Worm (Caenorhabditis elegans) whole organism, L1 larva: ENCODE results near the gene gid-7.

Experiments used
- C16A3.4 ChIP-seq: fragments of 150-350 bp; optimal IDR thresholded peaks from 2 replicates; lab custom pipeline; 2014; ENCODE audit warnings: missing biosample characterization, missing genetic modification characterization
- C34B4.2 ChIP-seq: sonication (generic microtip); optimal IDR thresholded peaks from 2 replicates; lab custom pipeline; 2017; ENCODE audit warnings: mild to moderate bottlenecking, missing genetic modification characterization, missing compliant biosample characterization
- ama-1 ChIP-seq: fragments of 150-350 bp; optimal IDR thresholded peaks from 2 replicates; lab custom pipeline; 2014
- blmp-1 ChIP-seq: fragments of 150-350 bp; optimal IDR thresholded peaks from 2 replicates; lab custom pipeline; 2014; ENCODE audit warnings: missing biosample characterization, missing genetic modification characterization
- ceh-8 ChIP-seq: fragments of 200-800 bp; sonication (Bioruptor generic); optimal IDR thresholded peaks from 2 replicates; lab custom pipeline; 2018; ENCODE audit warnings: mild to moderate bottlenecking, missing genetic modification characterization, moderate library complexity, missing compliant biosample characterization
- ceh-82 ChIP-seq, 3 experiments: fragments of 150-350 bp in 1 of 3; sonication (generic microtip) in 2 of 3; optimal IDR thresholded peaks; 2 replicates each; lab custom pipeline; 2014 to 2017; ENCODE audit warnings: missing biosample characterization in 3 of 3, missing genetic modification characterization in 3 of 3
- ces-1 ChIP-seq: fragments of 150-350 bp; optimal IDR thresholded peaks from 2 replicates; lab custom pipeline; 2014; ENCODE audit warnings: missing biosample characterization, missing genetic modification reagents, missing genetic modification characterization
- dpl-1 ChIP-seq, 3 experiments: fragments of 150-350 bp in 2 of 3; sonication (generic microtip) in 1 of 3; optimal IDR thresholded peaks; 2 replicates each; lab custom pipeline; 2014 to 2017; ENCODE audit warnings: missing biosample characterization in 3 of 3, missing genetic modification characterization in 3 of 3, missing genetic modification reagents in 3 of 3
- efl-1 ChIP-seq, 4 experiments: fragments of 150-350 bp; optimal IDR thresholded peaks in 3 of 4; peaks in 1 of 4; 1 replicate in 1 of 4; 2 replicates in 3 of 4; lab custom pipeline; 2014; ENCODE audit warnings: missing biosample characterization in 2 of 4, missing genetic modification characterization in 2 of 4, missing genetic modification reagents in 2 of 4
- elt-3 ChIP-seq, 6 experiments: fragments of 150-350 bp in 1 of 6; sonication (generic microtip); optimal IDR thresholded peaks; 2 replicates each; lab custom pipeline; 2017 to 2018; ENCODE audit warnings: missing biosample characterization in 6 of 6, missing genetic modification characterization in 6 of 6, inconsistent platforms in 1 of 6
- fkh-10 ChIP-seq: sonication (generic microtip); optimal IDR thresholded peaks from 2 replicates; lab custom pipeline; 2017; ENCODE audit warnings: missing biosample characterization, missing genetic modification reagents, missing genetic modification characterization
- fkh-8 ChIP-seq: sonication (generic microtip); optimal IDR thresholded peaks from 2 replicates; lab custom pipeline; 2016; ENCODE audit warnings: mild to moderate bottlenecking, missing genetic modification characterization, missing compliant biosample characterization
- hpl-2 ChIP-seq: fragments of 150-350 bp; optimal IDR thresholded peaks from 2 replicates; lab custom pipeline; 2014; ENCODE audit warnings: missing biosample characterization, missing genetic modification reagents, missing genetic modification characterization
- irx-1 ChIP-seq: sonication (generic microtip); optimal IDR thresholded peaks from 2 replicates; lab custom pipeline; 2016; ENCODE audit warnings: missing genetic modification characterization, missing compliant biosample characterization
- isw-1 ChIP-seq: fragments of 200-800 bp; sonication (Bioruptor generic); IDR thresholded peaks from 2 replicates; pipeline ENCODE4 v1.3.6; 2022; ENCODE audit warnings: missing genetic modification characterization, missing compliant biosample characterization
- jun-1 ChIP-seq: fragments of 150-350 bp; optimal IDR thresholded peaks from 2 replicates; lab custom pipeline; 2014; ENCODE audit warnings: missing biosample characterization, missing genetic modification reagents, missing genetic modification characterization
- lin-13 ChIP-seq: fragments of 150-350 bp; optimal IDR thresholded peaks from 2 replicates; lab custom pipeline; 2014; ENCODE audit warnings: missing biosample characterization, missing genetic modification reagents, missing genetic modification characterization
- lin-14 ChIP-seq: fragments of 200-800 bp; sonication (Bioruptor generic); optimal IDR thresholded peaks from 2 replicates; lab custom pipeline; 2018; ENCODE audit warnings: mild to moderate bottlenecking, missing genetic modification characterization, moderate library complexity, missing compliant biosample characterization
- lin-35 ChIP-seq, 2 experiments: fragments of 150-350 bp; optimal IDR thresholded peaks; 2 replicates each; lab custom pipeline; 2014; ENCODE audit warnings: missing biosample characterization in 2 of 2, missing genetic modification characterization in 2 of 2, missing genetic modification reagents in 2 of 2
- lin-39 ChIP-seq: fragments of 150-350 bp; optimal IDR thresholded peaks from 2 replicates; lab custom pipeline; 2014; ENCODE audit warnings: missing biosample characterization, missing genetic modification reagents, missing genetic modification characterization
- lir-3 ChIP-seq: sonication (generic microtip); optimal IDR thresholded peaks from 2 replicates; lab custom pipeline; 2016; ENCODE audit warnings: mild to moderate bottlenecking, missing genetic modification characterization, moderate library complexity, missing compliant biosample characterization; ENCODE audit not compliant: poor library complexity
- lsy-2 ChIP-seq, 2 experiments: fragments of 150-350 bp; optimal IDR thresholded peaks; 2 replicates each; lab custom pipeline; 2014; ENCODE audit warnings: missing biosample characterization in 2 of 2, missing genetic modification characterization in 2 of 2
- mep-1 ChIP-seq: fragments of 150-350 bp; optimal IDR thresholded peaks from 2 replicates; lab custom pipeline; 2014; ENCODE audit warnings: missing biosample characterization, missing genetic modification characterization
- nhr-12 ChIP-seq: sonication (generic microtip); optimal IDR thresholded peaks from 2 replicates; lab custom pipeline; 2017; ENCODE audit warnings: missing biosample characterization, missing genetic modification characterization
- nhr-19 ChIP-seq: fragments of 200-800 bp; sonication (Bioruptor generic); conservative IDR thresholded peaks from 2 replicates; pipeline ENCODE4 v1.3.6; 2022; ENCODE audit warnings: missing genetic modification characterization, missing compliant biosample characterization
- nhr-20 ChIP-seq: sonication (generic microtip); optimal IDR thresholded peaks from 2 replicates; lab custom pipeline; 2016; ENCODE audit warnings: mild to moderate bottlenecking, missing genetic modification characterization, missing compliant biosample characterization
- nhr-47 ChIP-seq: sonication (generic microtip); optimal IDR thresholded peaks from 2 replicates; lab custom pipeline; 2016; ENCODE audit warnings: mild to moderate bottlenecking, missing genetic modification characterization, moderate library complexity, missing compliant biosample characterization
- nhr-77 ChIP-seq: fragments of 150-350 bp; optimal IDR thresholded peaks from 2 replicates; lab custom pipeline; 2014; ENCODE audit warnings: missing biosample characterization, missing genetic modification characterization
- nhr-84 ChIP-seq: sonication (generic microtip); optimal IDR thresholded peaks from 2 replicates; lab custom pipeline; 2017; ENCODE audit warnings: missing biosample characterization, missing genetic modification characterization
- nhr-85 ChIP-seq: sonication (generic microtip); peaks from one replicate; lab custom pipeline; 2016; ENCODE audit warnings: missing genetic modification characterization, inconsistent platforms, missing compliant biosample characterization
- nhr-90 ChIP-seq: sonication (generic microtip); optimal IDR thresholded peaks from 2 replicates; lab custom pipeline; 2016; ENCODE audit warnings: mild to moderate bottlenecking, missing genetic modification characterization, missing compliant biosample characterization; ENCODE audit not compliant: poor library complexity
- pax-3 ChIP-seq: fragments of 200-800 bp; sonication (Bioruptor generic); optimal IDR thresholded peaks from 2 replicates; lab custom pipeline; 2018; ENCODE audit warnings: mild to moderate bottlenecking, missing genetic modification characterization, moderate library complexity, missing compliant biosample characterization
- pqm-1 ChIP-seq: sonication (generic microtip); optimal IDR thresholded peaks from 3 replicates; lab custom pipeline; 2017; ENCODE audit warnings: missing biosample characterization, missing genetic modification characterization
- skn-1 ChIP-seq: fragments of 150-350 bp; optimal IDR thresholded peaks from 2 replicates; lab custom pipeline; 2014; ENCODE audit warnings: missing biosample characterization, missing genetic modification characterization
- snpc-4 ChIP-seq: fragments of 150-350 bp; optimal IDR thresholded peaks from 2 replicates; lab custom pipeline; 2014; ENCODE audit warnings: missing biosample characterization, missing genetic modification characterization
- snu-23 ChIP-seq: sonication (generic microtip); optimal IDR thresholded peaks from 2 replicates; lab custom pipeline; 2016; ENCODE audit warnings: missing genetic modification characterization, missing compliant biosample characterization
- swsn-7 ChIP-seq: sonication (generic microtip); optimal IDR thresholded peaks from 2 replicates; lab custom pipeline; 2016; ENCODE audit warnings: missing genetic modification characterization, missing compliant biosample characterization
- tbx-2 ChIP-seq: sonication (generic microtip); optimal IDR thresholded peaks from 2 replicates; lab custom pipeline; 2016; ENCODE audit warnings: missing genetic modification characterization, missing compliant biosample characterization
- unc-130 ChIP-seq: fragments of 150-350 bp; optimal IDR thresholded peaks from 2 replicates; lab custom pipeline; 2017; ENCODE audit warnings: missing biosample characterization, missing genetic modification characterization, inconsistent platforms
- unc-98 ChIP-seq: fragments of 200-800 bp; sonication (Bioruptor generic); IDR thresholded peaks from 2 replicates; pipeline ENCODE4 v1.3.6; 2022; ENCODE audit warnings: missing genetic modification characterization, missing compliant biosample characterization
- xbp-1 ChIP-seq: sonication (generic microtip); optimal IDR thresholded peaks from 2 replicates; lab custom pipeline; 2016; ENCODE audit warnings: missing genetic modification characterization, missing compliant biosample characterization
- zag-1 ChIP-seq: fragments of 150-350 bp; optimal IDR thresholded peaks from 2 replicates; lab custom pipeline; 2014; ENCODE audit warnings: missing biosample characterization, missing genetic modification characterization

gid-7 gene

ce11 chrV:3750328-3750727 is 6.5 kb downstream of the gid-7 start:
- TF ChIP-seq efl-1 (optimal IDR thresholded peaks at IDR 0.05; lab: Kevin White, UChicago) (no peak), efl-1 (GFP tag; optimal IDR thresholded peaks at IDR 0.05 in 1 of 2; lab: Kevin White, UChicago) (peak in 1 of 2 experiments; percentile 67), pqm-1 (no peak)

- TF ChIP-seq zag-1 (no peak), elt-3 (tag; optimal IDR thresholded peaks at IDR 0.05; lab: Kevin White, UChicago) (peak in 1 of 6 experiments; percentile 57), fkh-8 (peak; percentile 36), nhr-20 (tag; lab: Kevin White, UChicago) (peak; percentile 63), lin-39 (tag; lab: Kevin White, UChicago) (no peak), hpl-2 (GFP tag; lab: Kevin White, UChicago) (no peak), nhr-12 (tag; lab: Kevin White, UChicago) (no peak), snu-23 (GFP tag; lab: Kevin White, UChicago) (peak; percentile 57), lin-14 (no peak), snpc-4 (no peak), ama-1 (lab: Kevin White, UChicago) (no peak), nhr-77 (peak; percentile 17), ces-1 (GFP tag; lab: Kevin White, UChicago) (no peak), nhr-47 (tag; lab: Kevin White, UChicago) (no peak), dpl-1 (GFP tag; optimal IDR thresholded peaks at IDR 0.05; lab: Kevin White, UChicago) (peak; percentile 91 to 94 (median 93)), lsy-2 (tag; optimal IDR thresholded peaks at IDR 0.05; lab: Kevin White, UChicago) (peak; percentile 47 to 82), lin-13 (GFP tag; lab: Kevin White, UChicago) (peak; percentile 10), tbx-2 (tag; lab: Kevin White, UChicago) (peak; percentile 36), unc-130 (tag; lab: Kevin White, UChicago) (peak; percentile 28), xbp-1 (tag; lab: Kevin White, UChicago) (peak; percentile 22), swsn-7 (tag; lab: Kevin White, UChicago) (peak; percentile 40), efl-1 (optimal IDR thresholded peaks at IDR 0.05; lab: Kevin White, UChicago) (peak; percentile 52 to 93), efl-1 (GFP tag; optimal IDR thresholded peaks at IDR 0.05 in 1 of 2; lab: Kevin White, UChicago) (peak; percentile 93 to 99), lin-35 (GFP tag; optimal IDR thresholded peaks at IDR 0.05; lab: Kevin White, UChicago) (peak; percentile 94 to 98), skn-1 (tag; lab: Kevin White, UChicago) (peak; percentile 46), ceh-82 (tag; optimal IDR thresholded peaks at IDR 0.05; lab: Kevin White, UChicago) (peak in 1 of 3 experiments; percentile 33), C34B4.2 (no peak), irx-1 (tag; lab: Kevin White, UChicago) (peak; percentile 46), fkh-10 (GFP tag; lab: Kevin White, UChicago) (no peak), unc-98 (GFP tag; lab: Robert Waterston, UW) (no peak), C16A3.4 (tag; lab: Kevin White, UChicago) (peak; percentile 43), ceh-8 (GFP tag; lab: Kevin White, UChicago) (peak; percentile 37), isw-1 (GFP tag; lab: Robert Waterston, UW) (peak; percentile 27), nhr-90 (tag; lab: Kevin White, UChicago) (peak; percentile 40), lir-3 (no peak), nhr-84 (no peak), nhr-19 (GFP tag; lab: Robert Waterston, UW) (peak; percentile 32; the same call in 1 of the 2 replicates), jun-1 (tag; lab: Kevin White, UChicago) (peak; percentile 25), nhr-85 (tag; lab: Kevin White, UChicago) (no peak), pax-3 (tag; lab: Kevin White, UChicago) (no peak), blmp-1 (tag; lab: Kevin White, UChicago) (peak; percentile 55), mep-1 (peak; percentile 42)
- TF ChIP-seq, all 84 proteins: peak for 25
These were observed 13.7 kb downstream of the gid-7 start, which contains the start of gene mtm-9 for ce11 chrV:3743172-3743626. Gene mtm-9, plus strand, starts transcription at chrV:3743576.
